Worm (Caenorhabditis elegans) whole organism, late embryonic: Measurements from ENCODE around the gene col-19.

ENCODE experiments used
- C08G9.2 ChIP-seq: sonication (generic microtip); optimal IDR thresholded peaks from 2 replicates; lab custom pipeline; 2016; ENCODE audit warnings: mild to moderate bottlenecking, missing genetic modification characterization, moderate library complexity, missing compliant biosample characterization
- C38D4.7 ChIP-seq: fragments of 200-800 bp; sonication (Bioruptor generic); optimal IDR thresholded peaks from 2 replicates; lab custom pipeline; 2018; ENCODE audit warnings: mild to moderate bottlenecking, missing genetic modification characterization, moderate library complexity, missing compliant biosample characterization
- F13H6.1 ChIP-seq: sonication (generic microtip); optimal IDR thresholded peaks from 2 replicates; lab custom pipeline; 2016; ENCODE audit warnings: missing genetic modification characterization, missing compliant biosample characterization
- K09A11.1 ChIP-seq: sonication (generic microtip); optimal IDR thresholded peaks from 2 replicates; lab custom pipeline; 2017; ENCODE audit warnings: antibody characterized with exemption, mild to moderate bottlenecking, missing genetic modification characterization, missing compliant biosample characterization; ENCODE audit not compliant: insufficient read depth
- T23F11.4 ChIP-seq: fragments of 200-800 bp; sonication (Bioruptor generic); optimal IDR thresholded peaks from 2 replicates; lab custom pipeline; 2018; ENCODE audit warnings: mild to moderate bottlenecking, missing genetic modification characterization, missing compliant biosample characterization
- ama-1 ChIP-seq: fragments of 150-350 bp; optimal IDR thresholded peaks from 2 replicates; lab custom pipeline; 2014
- ceh-14 ChIP-seq: sonication (generic microtip); optimal IDR thresholded peaks from 2 replicates; lab custom pipeline; 2016; ENCODE audit warnings: missing genotype, missing genetic modification characterization, missing compliant biosample characterization
- ceh-18 ChIP-seq: sonication (generic microtip); optimal IDR thresholded peaks from 2 replicates; lab custom pipeline; 2016; ENCODE audit warnings: missing genetic modification characterization, missing compliant biosample characterization
- ceh-19 ChIP-seq: fragments of 200-800 bp; sonication (Bioruptor generic); optimal IDR thresholded peaks from 2 replicates; lab custom pipeline; 2018; ENCODE audit warnings: mild to moderate bottlenecking, missing genetic modification characterization, missing compliant biosample characterization
- ceh-2 ChIP-seq: sonication (generic microtip); optimal IDR thresholded peaks from 2 replicates; lab custom pipeline; 2016; ENCODE audit warnings: missing genotype, missing genetic modification characterization, missing compliant biosample characterization
- ceh-24 ChIP-seq: sonication (generic microtip); optimal IDR thresholded peaks from 2 replicates; lab custom pipeline; 2016; ENCODE audit warnings: mild to moderate bottlenecking, missing genetic modification characterization, missing compliant biosample characterization
- ceh-30 ChIP-seq: fragments of 150-350 bp; optimal IDR thresholded peaks from 2 replicates; lab custom pipeline; 2014; ENCODE audit warnings: missing biosample characterization, missing genetic modification characterization
- ceh-31 ChIP-seq: sonication (generic microtip); optimal IDR thresholded peaks from 2 replicates; lab custom pipeline; 2016; ENCODE audit warnings: missing genetic modification characterization, missing compliant biosample characterization
- ceh-34 ChIP-seq: sonication (generic microtip); optimal IDR thresholded peaks from 2 replicates; lab custom pipeline; 2016; ENCODE audit warnings: mild to moderate bottlenecking, missing genetic modification characterization, missing compliant biosample characterization
- ceh-45 ChIP-seq: fragments of 200-800 bp; sonication (Bioruptor generic); IDR thresholded peaks from 2 replicates; pipeline ENCODE4 v1.3.6; 2022; ENCODE audit warnings: missing genetic modification reagents, missing genetic modification characterization, missing compliant biosample characterization
- ceh-48 ChIP-seq: sonication (generic microtip); optimal IDR thresholded peaks from 2 replicates; lab custom pipeline; 2016; ENCODE audit warnings: missing genetic modification characterization, inconsistent platforms, missing compliant biosample characterization
- che-1 ChIP-seq: sonication (generic microtip); optimal IDR thresholded peaks from 2 replicates; lab custom pipeline; 2016; ENCODE audit warnings: mild to moderate bottlenecking, missing genetic modification characterization, missing compliant biosample characterization
- dve-1 ChIP-seq: sonication (generic microtip); optimal IDR thresholded peaks from 2 replicates; lab custom pipeline; 2017; ENCODE audit warnings: antibody characterized with exemption, mild to moderate bottlenecking, missing genetic modification characterization, missing compliant biosample characterization
- elt-2 ChIP-seq: sonication (generic microtip); optimal IDR thresholded peaks from 2 replicates; lab custom pipeline; 2016; ENCODE audit warnings: missing genetic modification reagents, missing genetic modification characterization, missing compliant biosample characterization
- ets-4 ChIP-seq: sonication (generic microtip); optimal IDR thresholded peaks from 2 replicates; lab custom pipeline; 2016; ENCODE audit warnings: missing genetic modification characterization, missing compliant biosample characterization
- eyg-1 ChIP-seq: sonication (generic microtip); optimal IDR thresholded peaks from 2 replicates; lab custom pipeline; 2016; ENCODE audit warnings: missing genotype, missing genetic modification characterization, missing compliant biosample characterization
- gmeb-2 ChIP-seq: sonication (generic microtip); optimal IDR thresholded peaks from 2 replicates; lab custom pipeline; 2016; ENCODE audit warnings: missing genetic modification characterization, inconsistent platforms, missing compliant biosample characterization
- hlh-13 ChIP-seq: fragments of 200-800 bp; sonication (Bioruptor generic); optimal IDR thresholded peaks from 2 replicates; lab custom pipeline; 2018; ENCODE audit warnings: mild to moderate bottlenecking, missing genetic modification characterization, missing compliant biosample characterization
- hlh-30 ChIP-seq: sonication (generic microtip); optimal IDR thresholded peaks from 2 replicates; lab custom pipeline; 2017; ENCODE audit warnings: antibody characterized with exemption, missing genetic modification characterization, missing compliant biosample characterization; ENCODE audit not compliant: insufficient read depth
- hlh-6 ChIP-seq: sonication (generic microtip); optimal IDR thresholded peaks from 2 replicates; lab custom pipeline; 2016; ENCODE audit warnings: missing genotype, missing genetic modification characterization, missing compliant biosample characterization
- hlh-8 ChIP-seq: sonication (generic microtip); optimal IDR thresholded peaks from 2 replicates; lab custom pipeline; 2016; ENCODE audit warnings: missing genotype, missing genetic modification characterization, missing compliant biosample characterization
- lin-11 ChIP-seq: fragments of 200-800 bp; sonication (Bioruptor generic); optimal IDR thresholded peaks from 2 replicates; lab custom pipeline; 2018; ENCODE audit warnings: mild to moderate bottlenecking, missing genetic modification characterization, missing compliant biosample characterization
- madf-2 ChIP-seq: sonication (generic microtip); optimal IDR thresholded peaks from 2 replicates; lab custom pipeline; 2017; ENCODE audit warnings: missing genetic modification characterization, missing compliant biosample characterization
- mec-3 ChIP-seq: sonication (generic microtip); optimal IDR thresholded peaks from 2 replicates; lab custom pipeline; 2016; ENCODE audit warnings: borderline replicate concordance, missing genetic modification characterization, missing compliant biosample characterization
- nhr-11 ChIP-seq: fragments of 150-350 bp; optimal IDR thresholded peaks from 2 replicates; lab custom pipeline; 2014; ENCODE audit warnings: missing biosample characterization, missing genetic modification characterization
- nhr-232 ChIP-seq: sonication (generic microtip); optimal IDR thresholded peaks from 2 replicates; lab custom pipeline; 2016; ENCODE audit warnings: missing genetic modification characterization, missing compliant biosample characterization
- npax-4 ChIP-seq: sonication (generic microtip); optimal IDR thresholded peaks from 2 replicates; lab custom pipeline; 2016; ENCODE audit warnings: missing genetic modification characterization, missing compliant biosample characterization
- odd-2 ChIP-seq: sonication (generic microtip); optimal IDR thresholded peaks from 2 replicates; lab custom pipeline; 2017; ENCODE audit warnings: antibody characterized with exemption, mild to moderate bottlenecking, missing genetic modification characterization, missing compliant biosample characterization
- pag-3 ChIP-seq: sonication (generic microtip); optimal IDR thresholded peaks from 2 replicates; lab custom pipeline; 2016; ENCODE audit warnings: missing compliant biosample characterization, missing genetic modification characterization, borderline replicate concordance
- pax-1 ChIP-seq: fragments of 150-350 bp; optimal IDR thresholded peaks from 2 replicates; lab custom pipeline; 2014; ENCODE audit warnings: missing biosample characterization, missing genetic modification characterization
- pha-2 ChIP-seq: sonication (generic microtip); optimal IDR thresholded peaks from 2 replicates; lab custom pipeline; 2017; ENCODE audit warnings: mild to moderate bottlenecking, missing genetic modification characterization, missing compliant biosample characterization
- pha-4 ChIP-seq: fragments of 150-350 bp; optimal IDR thresholded peaks from 2 replicates; lab custom pipeline; 2018; ENCODE audit warnings: missing biosample characterization, missing genetic modification reagents, missing genetic modification characterization
- pqm-1 ChIP-seq: sonication (generic microtip); optimal IDR thresholded peaks from 2 replicates; lab custom pipeline; 2016; ENCODE audit warnings: missing genetic modification characterization, missing compliant biosample characterization
- pros-1 ChIP-seq: fragments of 150-350 bp; optimal IDR thresholded peaks from 2 replicates; lab custom pipeline; 2014; ENCODE audit warnings: missing biosample characterization, missing genetic modification reagents, missing genetic modification characterization
- ref-2 ChIP-seq: sonication (generic microtip); optimal IDR thresholded peaks from 2 replicates; lab custom pipeline; 2016; ENCODE audit warnings: missing genetic modification characterization, missing compliant biosample characterization
- sdc-2 ChIP-seq: sonication (generic microtip); optimal IDR thresholded peaks from 2 replicates; lab custom pipeline; 2016; ENCODE audit warnings: missing genotype, missing genetic modification characterization, missing compliant biosample characterization
- sox-2 ChIP-seq: fragments of 200-800 bp; sonication (Bioruptor generic); IDR thresholded peaks from 2 replicates; pipeline ENCODE4 v1.3.6; 2022; ENCODE audit warnings: missing genetic modification reagents, missing genetic modification characterization, missing compliant biosample characterization
- sox-4 ChIP-seq: sonication (generic microtip); optimal IDR thresholded peaks from 2 replicates; lab custom pipeline; 2017; ENCODE audit warnings: mild to moderate bottlenecking, missing genetic modification characterization, inconsistent platforms, missing compliant biosample characterization
- syd-9 ChIP-seq: sonication (generic microtip); optimal IDR thresholded peaks from 2 replicates; lab custom pipeline; 2016; ENCODE audit warnings: mild to moderate bottlenecking, missing genetic modification characterization, moderate library complexity, missing compliant biosample characterization
- tbx-2 ChIP-seq: sonication (generic microtip); optimal IDR thresholded peaks from 2 replicates; lab custom pipeline; 2016; ENCODE audit warnings: missing genetic modification characterization, missing compliant biosample characterization
- tbx-7 ChIP-seq: sonication (generic microtip); optimal IDR thresholded peaks from 2 replicates; lab custom pipeline; 2016; ENCODE audit warnings: missing genotype, missing genetic modification characterization, missing compliant biosample characterization
- ttx-3 ChIP-seq: sonication (generic microtip); optimal IDR thresholded peaks from 2 replicates; lab custom pipeline; 2016; ENCODE audit warnings: missing genetic modification reagents, missing genetic modification characterization, missing compliant biosample characterization
- unc-3 ChIP-seq, 2 experiments: fragments of 200-800 bp in 1 of 2; sonication (Bioruptor generic) in 1 of 2; sonication (generic microtip) in 1 of 2; conservative IDR thresholded peaks in 1 of 2; optimal IDR thresholded peaks in 1 of 2; 2 replicates each; pipeline versions ENCODE4 v1.3.6 to Lab custom; 2016 to 2022; ENCODE audit warnings: missing compliant biosample characterization in 2 of 2, missing genetic modification characterization in 2 of 2, missing genetic modification reagents in 1 of 2
- unc-42 ChIP-seq: sonication (generic microtip); optimal IDR thresholded peaks from 2 replicates; lab custom pipeline; 2016; ENCODE audit warnings: missing genotype, missing genetic modification characterization, missing compliant biosample characterization
- unc-55 ChIP-seq: sonication (generic microtip); optimal IDR thresholded peaks from 2 replicates; lab custom pipeline; 2017; ENCODE audit warnings: missing biosample characterization, missing genetic modification reagents, missing genetic modification characterization
- unc-86 ChIP-seq: sonication (generic microtip); optimal IDR thresholded peaks from 2 replicates; lab custom pipeline; 2016; ENCODE audit warnings: missing genetic modification characterization, missing compliant biosample characterization
- ztf-16 ChIP-seq: sonication (generic microtip); optimal IDR thresholded peaks from 2 replicates; lab custom pipeline; 2017; ENCODE audit warnings: missing genetic modification characterization, missing compliant biosample characterization

Gene col-19

ce11 chrX:410073-410572 lies 11.4 kb upstream of the col-19 start:
- TF ChIP-seq unc-3 (GFP tag; conservative IDR thresholded peaks at IDR 0.05; lab: Robert Waterston, UW) (peak; percentile 86), unc-3 (tag; optimal IDR thresholded peaks at IDR 0.05; lab: Kevin White, UChicago) (peak; percentile 75), madf-2 (tag; lab: Kevin White, UChicago) (peak; percentile 92), T23F11.4 (GFP tag; lab: Kevin White, UChicago) (peak; percentile 77), syd-9 (tag; lab: Kevin White, UChicago) (peak; percentile 90), F13H6.1 (tag; lab: Kevin White, UChicago) (peak; percentile 67), ceh-45 (GFP tag; lab: Robert Waterston, UW) (peak; percentile 64), tbx-7 (tag; lab: Kevin White, UChicago) (peak; percentile 43), ceh-34 (tag; lab: Kevin White, UChicago) (peak; percentile 95), odd-2 (peak; percentile 48), nhr-232 (tag; lab: Kevin White, UChicago) (peak; percentile 83), npax-4 (tag; lab: Kevin White, UChicago) (peak; percentile 72), nhr-11 (tag; lab: Kevin White, UChicago) (no peak), che-1 (tag; lab: Kevin White, UChicago) (peak; percentile 83), pax-1 (tag; lab: Kevin White, UChicago) (no peak), pha-4 (tag; lab: Kevin White, UChicago) (no peak), hlh-6 (tag; lab: Kevin White, UChicago) (peak; percentile 92), lin-11 (tag; lab: Kevin White, UChicago) (peak; percentile 84), ztf-16 (tag; lab: Kevin White, UChicago) (peak; percentile 84), ets-4 (peak; percentile 57), hlh-13 (peak; percentile 45), ceh-18 (peak; percentile 96), unc-55 (GFP tag; lab: Kevin White, UChicago) (peak; percentile 1), pqm-1 (tag; lab: Kevin White, UChicago) (peak; percentile 35), mec-3 (peak; percentile 18), ceh-14 (peak; percentile 85), dve-1 (peak; percentile 73), ceh-2 (tag; lab: Kevin White, UChicago) (peak; percentile 83), ceh-48 (tag; lab: Kevin White, UChicago) (peak; percentile 65), gmeb-2 (tag; lab: Kevin White, UChicago) (peak; percentile 87), hlh-8 (peak; percentile 79), unc-86 (tag; lab: Kevin White, UChicago) (peak; percentile 87), C38D4.7 (GFP tag; lab: Kevin White, UChicago) (peak; percentile 84), ceh-31 (tag; lab: Kevin White, UChicago) (peak; percentile 95), hlh-30 (peak; percentile 39), eyg-1 (peak; percentile 96), ceh-30 (tag; lab: Kevin White, UChicago) (peak; percentile 44), sdc-2 (tag; lab: Kevin White, UChicago) (peak; percentile 98), ref-2 (tag; lab: Kevin White, UChicago) (peak; percentile 85), C08G9.2 (peak; percentile 85), ceh-19 (GFP tag; lab: Kevin White, UChicago) (peak; percentile 89), ttx-3 (tag; lab: Kevin White, UChicago) (peak; percentile 79), ceh-24 (tag; lab: Kevin White, UChicago) (peak; percentile 74), sox-2 (GFP tag; lab: Robert Waterston, UW) (peak; percentile 56; the same call in 1 of the 2 replicates), ama-1 (lab: Kevin White, UChicago) (no peak), pag-3 (tag; lab: Kevin White, UChicago) (peak; percentile 72), sox-4 (tag; lab: Kevin White, UChicago) (peak; percentile 86), tbx-2 (tag; lab: Kevin White, UChicago) (peak; percentile 86), K09A11.1 (tag; lab: Kevin White, UChicago) (peak; percentile 81), pros-1 (peak; percentile 19), pha-2 (tag; lab: Kevin White, UChicago) (peak; percentile 89), unc-42 (tag; lab: Kevin White, UChicago) (peak; percentile 76), elt-2 (tag; lab: Kevin White, UChicago) (peak; percentile 93)
